Fruit fly (Drosophila melanogaster): ENCODE measurements around the gene gdl-ORF39.

gdl-ORF39 gene

DNA sequence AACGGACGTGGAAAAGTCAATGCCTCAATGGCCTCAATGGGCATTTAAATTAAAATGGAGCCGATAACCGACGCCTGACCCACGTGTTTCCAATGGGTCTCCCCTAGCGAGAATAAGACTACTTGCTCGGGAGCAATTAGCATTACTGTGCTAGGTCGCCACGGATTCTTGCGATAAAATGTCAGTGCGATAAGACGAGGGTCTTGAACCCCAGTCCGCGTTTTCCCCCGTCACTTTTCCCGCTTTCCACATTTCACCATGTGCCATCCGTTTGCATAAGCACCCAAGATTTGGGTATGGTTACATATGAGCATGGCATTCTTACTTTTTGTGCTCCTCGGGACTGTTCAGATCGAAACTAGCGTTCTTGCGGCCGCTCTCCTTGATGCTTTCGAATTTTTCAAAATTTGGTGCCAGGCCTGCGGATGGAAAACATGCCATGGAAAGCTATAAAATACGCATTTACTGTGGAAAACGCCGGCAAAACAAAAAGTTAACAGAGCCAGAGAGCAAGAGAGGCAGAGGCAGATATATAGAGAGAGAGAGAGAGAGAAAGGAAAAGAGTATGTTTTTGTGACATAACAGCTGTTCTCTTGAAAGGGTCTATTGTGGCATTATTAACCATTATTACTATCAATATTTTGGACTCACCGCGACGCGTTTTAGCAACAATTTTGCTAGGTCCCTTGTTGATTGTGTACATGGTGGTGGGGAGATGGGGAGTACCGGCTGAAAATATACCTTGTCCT, 1.9 kb upstream of the gdl-ORF39 start:
- no peak for TF ChIP-seq CG8478 (optimal IDR thresholded peaks at IDR 0.05)
- TF ChIP-seq CTCF (optimal IDR thresholded peaks at IDR 0.05), result no peak

DNA sequence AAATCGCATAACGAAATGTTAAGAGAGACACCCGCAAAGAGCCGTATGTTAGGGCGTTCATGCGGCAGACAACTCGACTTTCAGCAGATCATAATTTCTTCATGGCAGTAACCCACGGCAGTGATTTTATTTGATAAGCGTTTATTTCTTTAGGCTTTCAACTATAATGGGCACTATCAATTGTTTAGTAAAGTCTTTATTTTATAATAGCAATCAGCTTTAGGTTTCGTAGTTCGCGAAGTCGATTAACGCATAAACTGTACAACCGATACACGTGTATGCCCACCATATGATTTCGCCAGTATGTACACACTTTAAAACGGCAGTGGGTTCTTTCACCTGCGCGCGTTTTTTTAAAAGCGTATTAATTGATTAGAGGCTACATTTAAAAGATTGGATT, 1.0 kb upstream of the gdl-ORF39 start, which contains the start of gene CG7841:
Gene CG7841, minus strand, starts transcription at position 20 of the 400 bp plus-strand sequence.
- no peak for TF ChIP-seq CG8478 (optimal IDR thresholded peaks at IDR 0.05)
- TF ChIP-seq CTCF (optimal IDR thresholded peaks at IDR 0.05), result no peak

DNA sequence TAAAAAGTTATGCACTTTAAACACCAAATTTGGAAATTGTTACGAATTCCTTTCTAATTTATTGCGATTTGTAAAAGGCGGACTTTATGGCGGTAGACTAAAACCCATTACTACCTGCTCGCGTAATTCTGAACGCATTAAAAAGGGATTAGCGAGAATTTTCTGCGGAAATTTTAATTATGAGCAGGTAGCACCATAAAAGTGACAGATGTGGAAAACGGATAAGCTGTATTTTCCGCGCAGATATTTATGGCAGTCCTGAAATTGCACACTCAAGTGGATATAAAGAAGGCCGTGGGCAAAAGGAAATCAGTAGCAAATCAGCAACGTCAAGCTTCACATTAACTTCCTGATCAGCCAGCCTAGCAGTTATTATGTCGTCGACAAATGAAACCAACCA, 495 bp upstream of the gdl-ORF39 start, which contains the start of gene Z600:
Gene Z600, plus strand, starts transcription at position 312 of the 400 bp plus-strand sequence.
- TF ChIP-seq CTCF (optimal IDR thresholded peaks at IDR 0.05), result no peak
- TF ChIP-seq CG8478 (optimal IDR thresholded peaks at IDR 0.05), result no peak

DNA sequence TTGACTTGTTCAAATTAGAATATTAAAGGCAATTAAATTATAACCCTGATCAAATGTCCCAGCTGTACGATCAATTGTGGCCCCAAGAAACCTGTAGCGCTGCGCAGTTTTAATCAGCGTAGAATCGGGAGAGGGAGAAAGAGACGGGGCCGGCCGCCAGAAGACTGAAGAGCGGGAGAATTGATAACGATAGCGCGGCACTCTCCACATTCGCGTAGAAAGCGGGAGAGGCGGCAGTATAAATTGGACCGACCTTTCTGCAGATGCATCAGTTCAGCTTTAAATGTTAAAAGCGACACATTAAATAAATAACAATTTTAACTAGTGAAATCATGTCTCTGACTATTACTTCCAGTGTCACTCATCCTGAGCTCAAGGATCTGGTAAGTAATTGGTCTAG, 1.5 kb downstream of the gdl-ORF39 start, which contains the start of gene MsrA:
Gene MsrA, plus strand, starts transcription at position 266 of the 400 bp plus-strand sequence.
- TF ChIP-seq CG8478 (optimal IDR thresholded peaks at IDR 0.05) (no peak), CTCF (optimal IDR thresholded peaks at IDR 0.05) (no peak)

DNA sequence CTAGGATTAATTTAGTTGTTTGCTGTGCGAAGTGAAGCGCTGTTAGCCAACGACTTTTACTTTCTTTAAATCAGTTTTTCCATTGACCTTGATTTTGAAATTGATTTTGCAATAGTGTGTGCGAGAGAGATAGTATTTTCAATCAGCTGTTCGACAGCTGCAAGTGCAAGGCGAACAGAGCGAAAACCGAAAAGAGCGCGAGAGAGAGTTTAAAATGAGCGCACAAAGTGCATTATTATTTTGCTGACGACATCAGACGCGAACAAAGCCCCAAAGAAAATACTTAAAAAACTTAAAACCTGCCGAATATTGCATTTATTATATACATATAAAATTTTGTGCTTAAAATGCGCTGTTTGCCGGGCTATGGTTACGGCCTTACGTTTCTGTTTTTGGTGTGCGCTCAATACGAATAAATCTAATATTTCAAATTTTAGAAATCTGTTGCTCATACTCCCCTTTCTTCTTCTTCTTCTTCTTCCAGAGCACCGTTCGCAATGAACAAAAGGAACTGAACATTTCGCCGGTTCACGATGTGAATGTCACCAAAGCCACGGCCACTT, 2.5 kb downstream of the gdl-ORF39 start:
- TF ChIP-seq CG8478 (optimal IDR thresholded peaks at IDR 0.05), result no peak
- TF ChIP-seq CTCF (optimal IDR thresholded peaks at IDR 0.05), result no peak

DNA sequence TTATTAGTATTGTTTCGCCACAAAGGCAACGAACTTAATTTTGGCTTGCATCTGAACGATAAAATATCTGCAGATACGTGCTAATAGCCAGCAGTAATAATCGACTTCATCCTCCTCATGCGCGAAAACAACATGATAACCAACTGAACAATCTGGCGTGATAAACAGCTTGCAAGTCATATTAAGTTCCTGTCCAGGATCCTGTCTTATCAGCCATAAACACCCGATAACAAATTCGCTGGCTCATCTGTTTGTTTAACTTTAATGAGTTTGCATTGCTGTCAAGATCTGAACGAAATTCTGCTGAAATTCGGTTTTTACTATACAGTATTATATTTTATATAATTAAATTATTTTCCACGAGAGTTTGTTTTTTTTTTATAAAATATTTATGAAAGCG, 4.0 kb downstream of the gdl-ORF39 start:
- no peak for TF ChIP-seq CTCF (optimal IDR thresholded peaks at IDR 0.05)

DNA sequence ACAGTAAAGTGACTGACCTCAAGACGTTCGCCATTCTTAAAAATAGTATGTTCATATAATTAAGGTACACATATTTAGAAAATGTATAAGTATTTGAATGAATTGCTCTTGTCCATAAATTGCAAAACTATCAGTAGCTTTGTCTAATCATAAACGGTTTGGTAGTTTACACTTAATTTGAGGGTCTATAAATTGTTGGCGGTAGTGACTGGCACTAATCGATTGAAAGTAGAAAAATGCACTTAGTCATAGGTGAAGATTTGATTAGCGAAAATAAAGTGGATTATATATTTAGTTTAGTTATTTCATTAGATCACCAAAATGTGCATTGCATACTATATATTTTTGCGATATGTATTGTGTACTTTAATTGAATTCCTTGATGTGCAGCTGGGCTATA, 4.5 kb downstream of the gdl-ORF39 start:
- TF ChIP-seq CG8478 (optimal IDR thresholded peaks at IDR 0.05), result no peak
- no peak for TF ChIP-seq CTCF (optimal IDR thresholded peaks at IDR 0.05)

DNA sequence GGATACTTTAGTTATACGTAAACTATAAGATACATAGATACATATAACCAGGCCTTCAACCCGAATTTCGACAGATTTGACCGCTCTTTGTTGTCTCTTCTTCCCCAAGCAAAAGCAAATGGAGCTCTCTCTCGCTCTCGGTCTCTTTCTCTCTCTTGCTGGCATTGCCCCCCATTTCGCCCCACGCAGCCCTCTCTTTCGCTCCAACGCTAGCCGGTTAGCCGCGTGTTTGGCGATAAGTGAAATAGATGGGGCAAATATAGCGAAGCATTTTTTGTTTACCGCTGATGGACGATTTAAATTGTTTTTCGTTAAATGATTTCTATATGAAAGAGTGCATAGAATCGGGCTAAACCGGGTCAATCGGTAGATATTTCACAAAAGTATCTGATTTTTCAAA, 5.2 kb downstream of the gdl-ORF39 start:
- TF ChIP-seq CG8478 (optimal IDR thresholded peaks at IDR 0.05), result no peak
- TF ChIP-seq CTCF (optimal IDR thresholded peaks at IDR 0.05), result no peak

DNA sequence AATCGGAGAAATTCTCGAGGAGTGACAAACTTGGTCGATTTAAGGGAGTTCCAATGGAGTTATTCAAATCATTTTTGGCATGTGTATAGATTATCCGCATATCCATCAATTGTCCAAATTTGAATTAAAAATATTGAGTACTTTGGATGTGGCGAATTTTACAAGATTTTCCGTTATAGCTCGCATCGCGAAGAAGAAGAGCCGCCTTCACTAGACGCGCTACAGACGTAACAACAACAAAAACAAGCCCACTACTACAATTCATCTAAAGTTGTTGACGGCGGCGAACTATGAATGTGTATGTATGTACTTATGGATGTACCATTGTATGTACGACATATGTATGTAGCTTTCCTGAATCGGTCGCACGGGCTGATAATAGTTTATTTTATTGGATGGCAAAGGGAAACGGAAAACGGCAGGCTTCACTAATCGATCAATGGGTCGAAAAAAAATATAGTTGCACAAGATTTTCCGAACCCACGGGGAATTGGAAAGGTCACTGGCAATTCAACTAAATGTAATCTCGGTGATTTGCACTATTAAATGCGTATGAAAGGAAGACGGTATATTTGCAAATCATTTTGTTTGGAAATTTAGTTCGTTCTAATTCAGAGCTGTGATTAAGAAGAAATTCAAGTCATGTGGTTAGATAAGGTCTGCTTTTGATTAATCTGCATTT, 5.7 kb downstream of the gdl-ORF39 start:
- TF ChIP-seq CTCF (optimal IDR thresholded peaks at IDR 0.05) (no peak), CG8478 (optimal IDR thresholded peaks at IDR 0.05) (no peak)

DNA sequence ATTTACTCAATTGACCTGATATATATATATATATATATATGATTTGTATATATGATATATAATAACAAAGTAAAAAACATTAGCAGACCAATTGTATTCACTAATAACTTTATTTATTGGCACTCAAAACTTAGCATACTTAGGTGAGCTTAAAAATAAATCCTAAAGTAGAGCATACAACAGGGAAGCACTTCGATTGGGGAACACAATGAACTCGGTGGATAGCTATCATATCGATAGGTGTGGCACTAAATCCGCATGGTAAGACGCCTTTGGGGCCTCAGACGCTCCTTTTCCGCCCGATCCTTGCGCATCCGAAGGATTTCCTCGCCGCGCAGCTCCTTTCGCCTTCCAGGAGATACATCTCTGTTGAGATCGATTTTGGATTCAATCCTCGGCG, 7.2 kb downstream of the gdl-ORF39 start:
- TF ChIP-seq CG8478 (optimal IDR thresholded peaks at IDR 0.05) (no peak), CTCF (optimal IDR thresholded peaks at IDR 0.05) (no peak)

DNA sequence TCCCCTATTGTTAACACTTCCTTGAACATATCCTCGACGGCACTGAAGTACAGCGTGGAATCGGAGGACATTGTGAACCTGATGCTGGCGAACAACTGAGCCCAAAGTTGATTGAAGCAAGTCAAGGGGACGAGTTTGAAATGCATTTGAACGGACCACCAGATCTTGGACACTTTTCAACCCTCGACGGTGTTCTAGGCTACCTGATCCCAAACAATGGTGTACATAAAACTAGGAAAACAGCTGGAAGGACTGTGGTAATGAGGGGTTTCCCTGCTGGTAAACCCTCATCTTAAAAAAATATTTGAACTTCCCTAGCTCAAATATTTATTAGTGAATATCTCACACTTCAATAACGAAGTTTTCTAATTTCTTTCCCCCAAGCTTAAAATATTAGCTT, 7.7 kb downstream of the gdl-ORF39 start, which contains the start of gene CG13454:
Gene CG13454, minus strand, starts transcription at position 101 of the 400 bp plus-strand sequence.
- TF ChIP-seq CG8478 (optimal IDR thresholded peaks at IDR 0.05) (no peak), CTCF (optimal IDR thresholded peaks at IDR 0.05) (no peak)

DNA sequence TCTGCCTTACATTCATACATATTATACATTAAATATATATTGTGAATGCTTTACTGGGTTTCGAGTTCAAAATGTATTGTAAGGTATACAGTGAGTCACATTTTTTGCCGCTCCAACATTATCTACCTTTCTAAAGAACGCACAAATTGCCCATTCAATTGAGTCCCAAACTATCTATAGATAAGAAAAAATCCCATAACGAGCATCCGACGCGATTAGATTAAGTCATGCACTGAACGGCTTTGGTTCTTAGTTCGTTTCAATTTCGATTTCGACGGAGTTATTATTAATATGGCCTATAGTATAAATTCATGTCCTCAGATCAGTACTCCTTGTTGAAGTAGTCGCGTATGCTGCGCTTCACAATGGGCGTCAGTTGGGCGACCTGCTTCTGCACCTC, 8.3 kb downstream of the gdl-ORF39 start:
- TF ChIP-seq CTCF (optimal IDR thresholded peaks at IDR 0.05) (no peak), CG8478 (optimal IDR thresholded peaks at IDR 0.05) (no peak)

DNA sequence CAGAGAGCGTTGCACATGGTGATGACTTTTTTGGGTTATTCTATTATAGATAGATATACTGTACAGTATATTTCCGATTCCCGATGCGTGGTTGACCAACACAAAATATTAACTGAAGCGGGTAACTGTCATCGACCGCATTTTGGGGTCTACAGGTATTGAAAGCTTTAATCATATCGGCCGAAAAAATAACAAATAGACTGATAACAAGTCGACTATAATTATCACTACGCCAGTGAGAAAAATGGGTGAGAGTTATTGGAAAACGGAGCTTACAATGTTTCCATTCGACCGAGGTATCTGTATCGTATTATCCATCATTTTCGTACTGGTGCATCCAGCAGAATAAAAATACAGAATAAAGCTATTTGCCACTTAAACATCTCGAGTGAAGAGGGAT, 9.1 kb downstream of the gdl-ORF39 start:
- TF ChIP-seq CG8478 (optimal IDR thresholded peaks at IDR 0.05) (no peak), CTCF (optimal IDR thresholded peaks at IDR 0.05) (no peak)

DNA sequence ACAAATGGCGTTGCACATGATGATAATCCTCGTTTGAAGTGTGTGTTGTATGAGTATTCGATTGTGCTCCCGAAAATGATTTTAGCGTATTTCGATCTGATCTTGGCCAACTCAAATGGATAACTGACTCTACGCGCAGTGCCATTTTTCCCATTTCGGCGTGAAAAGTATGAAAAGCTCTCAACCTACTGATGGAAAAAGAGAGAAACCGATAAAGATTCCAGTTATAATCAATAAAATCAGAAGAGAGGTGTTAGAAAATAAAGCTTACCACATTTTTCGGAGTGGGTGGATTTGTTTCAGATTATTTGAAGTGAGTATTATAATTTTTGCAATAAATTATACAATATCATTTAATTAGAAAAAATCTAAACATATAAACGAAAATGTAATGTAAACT, 10.2 kb downstream of the gdl-ORF39 start, which contains the start of gene mex1:
Gene mex1, minus strand, starts transcription at position 101 of the 400 bp plus-strand sequence.
- TF ChIP-seq CTCF (optimal IDR thresholded peaks at IDR 0.05) (no peak), CG8478 (optimal IDR thresholded peaks at IDR 0.05) (no peak)

DNA sequence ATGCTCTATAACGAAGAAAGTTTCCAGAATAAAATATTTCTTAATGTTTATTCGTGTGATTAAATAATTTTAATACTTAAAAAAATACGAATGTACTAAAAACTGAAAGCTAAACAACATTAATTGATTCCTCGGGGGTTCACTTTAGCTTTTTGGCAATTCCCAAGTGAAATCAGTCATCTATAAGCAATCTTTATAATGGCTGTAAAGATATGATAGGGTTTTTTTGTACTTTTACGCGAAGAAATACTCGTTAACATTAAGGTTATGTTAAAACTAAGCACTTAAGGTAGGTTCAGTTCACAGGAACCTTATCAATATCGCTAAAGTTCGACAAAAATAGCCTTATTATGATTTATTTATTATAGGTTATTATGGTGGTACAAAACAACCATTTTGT, 10.7 kb downstream of the gdl-ORF39 start:
- TF ChIP-seq CG8478 (optimal IDR thresholded peaks at IDR 0.05), result no peak

DNA sequence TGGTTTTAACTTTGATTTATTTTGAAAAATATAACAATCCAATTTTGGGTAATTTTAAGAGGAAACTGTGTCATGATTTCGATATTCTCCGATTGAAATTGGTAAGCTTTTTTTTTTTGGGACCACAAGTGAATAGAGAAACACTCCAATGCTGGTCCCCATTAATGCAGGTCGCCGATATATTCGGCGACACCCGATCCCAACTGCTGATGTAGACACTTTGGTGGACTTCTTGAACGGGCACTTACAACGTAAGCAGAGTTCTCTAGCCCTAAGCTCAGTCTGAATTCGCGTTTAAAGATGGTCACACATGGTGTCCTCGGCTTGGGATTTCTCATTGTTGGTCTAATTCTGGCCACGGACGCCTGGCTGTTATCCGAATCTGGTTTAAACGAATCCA, 11.1 kb downstream of the gdl-ORF39 start, which contains the start of gene yellow-k:
Gene yellow-k, plus strand, starts transcription at position 301 of the 400 bp plus-strand sequence.
- TF ChIP-seq CG8478 (optimal IDR thresholded peaks at IDR 0.05) (no peak), CTCF (optimal IDR thresholded peaks at IDR 0.05) (no peak)
